Fruit fly (Drosophila melanogaster) whole organism, embryonic: ENCODE results near the gene CG32554.

ENCODE experiments used
- Atf6 ChIP-seq: fragments of 200-800 bp; sonication (Bioruptor generic); IDR thresholded peaks from 2 replicates; pipeline ENCODE4 v1.3.6; 2022; ENCODE audit warnings: missing biosample characterization, missing genetic modification characterization
- CG10565 ChIP-seq: fragments of 200-800 bp; sonication (Bioruptor generic); optimal IDR thresholded peaks from 3 replicates; lab custom pipeline; 2016; ENCODE audit warnings: missing biosample characterization, mild to moderate bottlenecking, missing genetic modification characterization
- CG17361 ChIP-seq: fragments of 200-800 bp; sonication (Bioruptor generic); IDR thresholded peaks from 3 replicates; pipeline ENCODE4 v1.3.6; 2022; ENCODE audit warnings: missing biosample characterization, missing genetic modification characterization
- CG2116 ChIP-seq: fragments of 200-800 bp; sonication (Bioruptor generic); optimal IDR thresholded peaks from 3 replicates; lab custom pipeline; 2018; ENCODE audit warnings: missing biosample characterization, mild to moderate bottlenecking, missing genetic modification characterization
- CG34376 ChIP-seq: fragments of 200-800 bp; sonication (Bioruptor generic); optimal IDR thresholded peaks from 2 replicates; lab custom pipeline; 2018; ENCODE audit warnings: missing biosample characterization, mild to moderate bottlenecking, missing genetic modification characterization
- CG6854 ChIP-seq: fragments of 200-800 bp; sonication (Bioruptor generic); optimal IDR thresholded peaks from 3 replicates; lab custom pipeline; 2017; ENCODE audit warnings: missing biosample characterization, mild to moderate bottlenecking, missing genetic modification characterization
- Opbp ChIP-seq: fragments of 200-800 bp; sonication (Bioruptor generic); IDR thresholded peaks from 3 replicates; pipeline ENCODE4 v1.3.6; 2022; ENCODE audit warnings: missing biosample characterization, missing genetic modification characterization; ENCODE audit not compliant: partially characterized antibody
- Xbp1 ChIP-seq: fragments of 200-800 bp; sonication (Bioruptor generic); optimal IDR thresholded peaks from 3 replicates; lab custom pipeline; 2016; ENCODE audit warnings: missing biosample characterization, mild to moderate bottlenecking, missing genetic modification characterization
- dm ChIP-seq: fragments of 200-800 bp; sonication (Bioruptor generic); optimal IDR thresholded peaks from 3 replicates; lab custom pipeline; 2016; ENCODE audit warnings: missing biosample characterization, missing genetic modification characterization
- sens-2 ChIP-seq: fragments of 200-800 bp; sonication (Bioruptor generic); IDR thresholded peaks from 2 replicates; pipeline ENCODE4 v1.3.6; 2022; ENCODE audit warnings: missing biosample characterization, missing genetic modification characterization

- TF ChIP-seq sens-2 (GFP tag; lab: Robert Waterston, UW) (no peak), dm (GFP tag; lab: Kevin White, UChicago) (no peak), CG17361 (no peak), Opbp (GFP tag; lab: Robert Waterston, UW) (no peak), CG6854 (no peak), CG34376 (GFP tag; lab: Kevin White, UChicago) (no peak), CG10565 (no peak), CG2116 (GFP tag; lab: Kevin White, UChicago) (no peak), Xbp1 (GFP tag; lab: Kevin White, UChicago) (no peak), Atf6 (no peak)
Observed at dm6 chrX:17832163-17833014, 20.1 kb downstream of the CG32554 start.
